Fruit fly (Drosophila melanogaster): ENCODE results near the gene CG4511.

The CG4511 gene

dm6 chr3R:10875515-10876434 is 21.5 kb downstream of the CG4511 start, which contains the start of gene Sodh2 (continued):
- TF ChIP-seq mirr (GFP tag; optimal IDR thresholded peaks at IDR 0.05) (peak; percentile 72), CG13894 (tag; optimal IDR thresholded peaks at IDR 0.05) (peak; percentile 72), CG10654 (GFP tag; optimal IDR thresholded peaks at IDR 0.05) (peak; percentile 47), H2.0 (GFP tag; IDR thresholded peaks at IDR 0.05) (peak; percentile 66), CG1647 (GFP tag; optimal IDR thresholded peaks at IDR 0.05) (peak; percentile 45), CG6854 (GFP tag; optimal IDR thresholded peaks at IDR 0.05) (peak; percentile 83), CkIIα-i1 (GFP tag; IDR thresholded peaks at IDR 0.05) (no peak), CG30431 (GFP tag; optimal IDR thresholded peaks at IDR 0.05) (no peak), HLH54F (GFP tag; optimal IDR thresholded peaks at IDR 0.05) (peak; percentile 66), grau (tag; optimal IDR thresholded peaks at IDR 0.05) (peak; percentile 95), nau (GFP tag; optimal IDR thresholded peaks at IDR 0.05) (peak; percentile 72), CG1529 (GFP tag; optimal IDR thresholded peaks at IDR 0.05) (peak; percentile 66), CG8924 (tag; optimal IDR thresholded peaks at IDR 0.05) (peak; percentile 89), Dip2 (GFP tag; IDR thresholded peaks at IDR 0.05) (no peak), CG7928 (GFP tag; optimal IDR thresholded peaks at IDR 0.05) (peak; percentile 52), sima (GFP tag; optimal IDR thresholded peaks at IDR 0.05) (peak; percentile 17), Myb (GFP tag; optimal IDR thresholded peaks at IDR 0.05) (peak; percentile 57), Awh (GFP tag; IDR thresholded peaks at IDR 0.05) (peak; percentile 67; the same call in 1 of the 2 replicates), sc (optimal IDR thresholded peaks at IDR 0.05) (no peak), sc (GFP tag; optimal IDR thresholded peaks at IDR 0.05) (no peak), prd (optimal IDR thresholded peaks at IDR 0.05) (no peak), prd (GFP tag; IDR thresholded peaks at IDR 0.05) (peak; percentile 80), jing (GFP tag; optimal IDR thresholded peaks at IDR 0.05) (no peak), oc (tag; optimal IDR thresholded peaks at IDR 0.05) (peak; percentile 42), amos (GFP tag; IDR thresholded peaks at IDR 0.05; ENCODE audit: partially characterized antibody) (no peak), zfh2 (GFP tag; optimal IDR thresholded peaks at IDR 0.05) (peak; percentile 85), CG2889 (GFP tag; IDR thresholded peaks at IDR 0.05) (peak; percentile 67; the same call in 2 of the 3 replicates), CG6813 (GFP tag; optimal IDR thresholded peaks at IDR 0.05) (peak; percentile 91), her (GFP tag; optimal IDR thresholded peaks at IDR 0.05) (peak; percentile 73), Atf6 (GFP tag; IDR thresholded peaks at IDR 0.05) (peak; percentile 78), CG6254 (GFP tag; optimal IDR thresholded peaks at IDR 0.05) (peak; percentile 56), abd-A (tag; optimal IDR thresholded peaks at IDR 0.05) (peak; percentile 58), CG14710 (tag; optimal IDR thresholded peaks at IDR 0.05) (peak; percentile 71), ab (GFP tag; optimal IDR thresholded peaks at IDR 0.05) (peak; percentile 37), ems (GFP tag; optimal IDR thresholded peaks at IDR 0.05) (peak; percentile 12), slou (GFP tag; optimal IDR thresholded peaks at IDR 0.05) (peak; percentile 16), CTCF (GFP tag; optimal IDR thresholded peaks at IDR 0.05) (peak; percentile 27), CG7786 (GFP tag; optimal IDR thresholded peaks at IDR 0.05) (peak; percentile 67), Dek (tag; optimal IDR thresholded peaks at IDR 0.05) (peak; percentile 79), stwl (tag; optimal IDR thresholded peaks at IDR 0.05) (no peak), en (GFP tag; optimal IDR thresholded peaks at IDR 0.05) (peak; percentile 28), nerfin-1 (tag; optimal IDR thresholded peaks at IDR 0.05) (peak; percentile 57), HmgD (GFP tag; optimal IDR thresholded peaks at IDR 0.05) (no peak), CG9876 (GFP tag; optimal IDR thresholded peaks at IDR 0.05) (peak; percentile 52), CG8765 (GFP tag; IDR thresholded peaks at IDR 0.05) (peak; percentile 79; the same call in 1 of the 2 replicates), PHDP (tag; optimal IDR thresholded peaks at IDR 0.05) (peak; percentile 79), CG2199 (GFP tag; IDR thresholded peaks at IDR 0.05) (no peak), cas (GFP tag; IDR thresholded peaks at IDR 0.05) (0 out of 2 replicates have a peak, but pooled peaks have one; percentile 9), CG32532 (GFP tag; IDR thresholded peaks at IDR 0.05) (peak; percentile 88), CG3281 (GFP tag; optimal IDR thresholded peaks at IDR 0.05) (peak; percentile 90)

Data from whole organism, embryonic.